Worm (Caenorhabditis elegans): ENCODE results near the gene B0285.3.

The B0285.3 gene

ce11 chrIII:4378600-4379293 is 35.6 kb upstream of the B0285.3 start:
- TF ChIP-seq ztf-4 (tag; optimal IDR thresholded peaks at IDR 0.05), result peak; percentile 63
- TF ChIP-seq nfya-1 (tag; optimal IDR thresholded peaks at IDR 0.05; ENCODE audit: insufficient read depth), result peak; percentile 34
- peak; percentile 44 for TF ChIP-seq lsy-12 (tag; optimal IDR thresholded peaks at IDR 0.05)
- TF ChIP-seq jun-1 (tag; optimal IDR thresholded peaks at IDR 0.05), result peak; percentile 9
- peak; percentile 68 for TF ChIP-seq hmg-11 (tag; optimal IDR thresholded peaks at IDR 0.05)
- TF ChIP-seq elt-3 (tag; optimal IDR thresholded peaks at IDR 0.05), result peak in 1 of 3 experiments; percentile 16
- peak; percentile 54 for TF ChIP-seq nhr-43 (tag; optimal IDR thresholded peaks at IDR 0.05; ENCODE audit: poor library complexity, severe bottlenecking)
- TF ChIP-seq nhr-25 (tag; optimal IDR thresholded peaks at IDR 0.05), result peak; percentile 67
- peak; percentile 29 for TF ChIP-seq pha-4 (tag; optimal IDR thresholded peaks at IDR 0.05)
- TF ChIP-seq elt-2 (tag; optimal IDR thresholded peaks at IDR 0.05), result peak; percentile 40
- TF ChIP-seq nhr-23 (tag; optimal IDR thresholded peaks at IDR 0.05), result peak; percentile 54
- TF ChIP-seq nhr-77 (tag; optimal IDR thresholded peaks at IDR 0.05), result peak; percentile 49
- peak; percentile 29 for TF ChIP-seq tbx-2 (tag; optimal IDR thresholded peaks at IDR 0.05)

DNA sequence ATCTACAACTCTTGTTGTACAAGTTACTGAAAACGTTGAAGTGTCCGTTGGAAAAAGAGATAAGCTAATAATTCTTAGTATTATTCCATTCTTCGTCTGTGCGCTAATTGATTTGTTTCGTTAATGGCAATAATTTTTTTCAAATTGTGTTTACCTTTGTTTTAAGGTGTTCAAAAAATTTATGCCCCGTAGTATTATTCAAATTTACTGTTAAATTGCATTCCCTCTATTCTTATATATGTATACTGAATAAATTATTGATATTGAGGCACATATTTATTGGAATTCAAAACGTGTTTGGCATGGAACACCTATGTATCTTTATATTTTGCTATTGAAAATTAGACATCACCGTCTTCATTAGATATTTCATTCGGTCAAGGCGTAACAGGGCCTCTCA is 31.7 kb upstream of the B0285.3 start, which contains the start of gene pals-26:
pals-26 (plus strand) TSS at position 301 of the 400 bp plus-strand sequence.
- TF ChIP-seq unc-39 (tag; optimal IDR thresholded peaks at IDR 0.05), result no peak
- TF ChIP-seq egl-5 (tag; optimal IDR thresholded peaks at IDR 0.05), result no peak
- no peak for TF ChIP-seq ceh-16 (tag; optimal IDR thresholded peaks at IDR 0.05)
- no peak for TF ChIP-seq daf-12 (tag; optimal IDR thresholded peaks at IDR 0.05)
- TF ChIP-seq lin-39 (tag; optimal IDR thresholded peaks at IDR 0.05), result no peak
- no peak for TF ChIP-seq sea-2 (GFP tag; optimal IDR thresholded peaks at IDR 0.05)

DNA sequence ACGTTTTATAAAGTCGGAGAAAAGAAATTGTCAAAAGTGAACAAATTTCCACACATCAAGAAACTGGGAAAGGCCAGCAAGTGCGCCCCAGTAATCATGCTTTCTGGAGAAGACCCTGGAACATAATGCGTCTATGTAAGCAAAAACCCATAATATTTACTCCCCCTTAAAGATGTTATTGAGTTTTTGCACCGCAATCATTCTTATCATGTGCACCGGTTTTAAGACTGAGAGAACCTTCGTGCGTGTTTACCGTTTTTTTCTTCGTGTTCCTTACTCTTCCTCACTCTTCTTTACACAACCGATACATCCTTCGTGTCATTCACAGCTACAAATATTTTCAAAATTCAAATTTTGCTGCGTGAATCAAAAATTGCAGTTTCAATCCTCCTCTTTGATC is 29.8 kb upstream of the B0285.3 start:
- TF ChIP-seq lin-39 (tag; optimal IDR thresholded peaks at IDR 0.05), result no peak
- no peak for TF ChIP-seq sea-2 (GFP tag; optimal IDR thresholded peaks at IDR 0.05)
- TF ChIP-seq pha-4 (tag; optimal IDR thresholded peaks at IDR 0.05), result peak; percentile 24
- TF ChIP-seq elt-2 (tag; optimal IDR thresholded peaks at IDR 0.05), result no peak
- TF ChIP-seq fkh-2 (tag; optimal IDR thresholded peaks at IDR 0.05), result no peak
- no peak for TF ChIP-seq lsy-12 (tag; optimal IDR thresholded peaks at IDR 0.05)
- no peak for TF ChIP-seq zag-1 (tag; optimal IDR thresholded peaks at IDR 0.05)

DNA sequence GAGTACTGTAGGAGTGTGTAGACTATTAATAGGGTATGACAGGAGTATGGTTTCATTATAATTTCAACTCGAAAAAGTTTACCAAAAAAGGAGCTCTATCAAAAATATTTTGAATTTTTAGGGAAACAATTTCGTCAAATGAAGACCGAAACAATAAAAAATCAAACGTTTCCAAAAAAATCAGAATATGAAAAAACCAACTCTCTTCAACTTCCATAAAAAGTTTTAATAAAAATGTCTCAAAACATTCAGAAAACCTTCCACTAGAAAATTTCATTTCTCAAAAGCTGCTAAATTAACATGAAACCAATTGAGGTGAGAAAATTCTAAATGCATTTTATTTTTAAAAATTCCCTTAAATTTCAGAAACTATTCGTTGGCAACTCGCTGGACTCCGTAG is 27.4 kb upstream of the B0285.3 start, which contains the start of gene ckb-3:
ckb-3 (plus strand) TSS at position 301 of the 400 bp plus-strand sequence.
- TF ChIP-seq egl-27 (tag; optimal IDR thresholded peaks at IDR 0.05), result no peak
- TF ChIP-seq nhr-77 (tag; optimal IDR thresholded peaks at IDR 0.05), result no peak
- no peak for TF ChIP-seq nhr-43 (tag; optimal IDR thresholded peaks at IDR 0.05; ENCODE audit: poor library complexity, severe bottlenecking)
- TF ChIP-seq fkh-2 (tag; optimal IDR thresholded peaks at IDR 0.05), result no peak
- no peak for TF ChIP-seq nhr-28 (tag; optimal IDR thresholded peaks at IDR 0.05)
- TF ChIP-seq jun-1 (tag; optimal IDR thresholded peaks at IDR 0.05), result no peak
- TF ChIP-seq skn-1 (tag; optimal IDR thresholded peaks at IDR 0.05), result no peak
- TF ChIP-seq unc-39 (tag; optimal IDR thresholded peaks at IDR 0.05), result no peak
- TF ChIP-seq nhr-67 (tag; optimal IDR thresholded peaks at IDR 0.05), result no peak
- TF ChIP-seq ama-1 (optimal IDR thresholded peaks at IDR 0.05), result no peak
- no peak for TF ChIP-seq ceh-9 (tag; optimal IDR thresholded peaks at IDR 0.05)
- TF ChIP-seq fos-1 (tag; optimal IDR thresholded peaks at IDR 0.05), result no peak
- TF ChIP-seq ceh-82 (tag; optimal IDR thresholded peaks at IDR 0.05), result no peak

DNA sequence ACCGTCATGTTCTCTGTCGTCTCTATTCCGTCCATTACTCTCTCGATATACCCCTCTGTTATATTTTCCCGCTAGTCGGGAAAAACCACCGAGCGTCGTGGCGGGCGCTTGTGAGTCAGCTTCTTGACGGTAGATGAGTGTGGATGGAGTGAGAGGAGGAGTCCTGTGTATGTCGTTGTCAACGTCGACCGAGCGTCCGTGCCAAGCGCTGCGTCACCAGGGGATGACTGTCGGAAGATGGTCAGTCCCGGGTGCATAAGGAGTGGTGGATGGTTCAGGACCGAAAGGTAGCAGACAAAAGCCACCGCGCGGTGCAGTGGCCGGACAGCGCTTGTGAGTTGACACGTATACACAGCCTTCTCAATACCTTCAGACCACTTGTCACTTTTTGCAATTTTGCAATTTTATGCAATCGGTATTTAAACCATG is 26.3 kb upstream of the B0285.3 start:
- TF ChIP-seq nfya-1 (tag; optimal IDR thresholded peaks at IDR 0.05; ENCODE audit: insufficient read depth), result peak; percentile 40
- peak; percentile 17 for TF ChIP-seq nhr-43 (tag; optimal IDR thresholded peaks at IDR 0.05; ENCODE audit: poor library complexity, severe bottlenecking)
- TF ChIP-seq nhr-25 (tag; optimal IDR thresholded peaks at IDR 0.05), result peak; percentile 49
- peak; percentile 34 for TF ChIP-seq elt-2 (tag; optimal IDR thresholded peaks at IDR 0.05)
- TF ChIP-seq ceh-28 (tag; optimal IDR thresholded peaks at IDR 0.05), result peak; percentile 23
- TF ChIP-seq hmg-11 (tag; optimal IDR thresholded peaks at IDR 0.05), result peak; percentile 83
- peak; percentile 44 for TF ChIP-seq tbx-2 (tag; optimal IDR thresholded peaks at IDR 0.05)

ce11 chrIII:4367649-4368048 is 24.5 kb upstream of the B0285.3 start, which contains the start of gene ckb-2:
TSS of gene ckb-2 (plus strand) at chrIII:4367949.
- TF ChIP-seq aly-2 (tag; optimal IDR thresholded peaks at IDR 0.05) (no peak), fkh-2 (tag; optimal IDR thresholded peaks at IDR 0.05) (no peak), nhr-76 (tag; optimal IDR thresholded peaks at IDR 0.05) (no peak), snpc-4 (tag; optimal IDR thresholded peaks at IDR 0.05) (no peak), hmg-11 (tag; optimal IDR thresholded peaks at IDR 0.05) (no peak), jun-1 (tag; optimal IDR thresholded peaks at IDR 0.05) (no peak), nhr-43 (tag; optimal IDR thresholded peaks at IDR 0.05; ENCODE audit: poor library complexity, severe bottlenecking) (no peak), ceh-28 (tag; optimal IDR thresholded peaks at IDR 0.05) (no peak), ceh-16 (tag; optimal IDR thresholded peaks at IDR 0.05) (no peak), nhr-237 (tag; optimal IDR thresholded peaks at IDR 0.05) (no peak), fos-1 (tag; optimal IDR thresholded peaks at IDR 0.05) (no peak), elt-2 (tag; optimal IDR thresholded peaks at IDR 0.05) (no peak), R02D3.7 (tag; optimal IDR thresholded peaks at IDR 0.05) (no peak)

Measured in whole organism, L3 larva.